Fruit fly (Drosophila melanogaster): ENCODE results near the gene CG3402.

CG3402 gene

dm6 chr3L:623556-623955 is 29.1 kb downstream of the CG3402 start (continued):
- TF ChIP-seq CG12659 (GFP tag; optimal IDR thresholded peaks at IDR 0.05) (no peak), CG9609 (GFP tag; optimal IDR thresholded peaks at IDR 0.05) (no peak), CG12299 (tag; optimal IDR thresholded peaks at IDR 0.05) (no peak), Blimp-1 (GFP tag; optimal IDR thresholded peaks at IDR 0.05) (peak; percentile 46), vnd (GFP tag; IDR thresholded peaks at IDR 0.05; ENCODE audit: partially characterized antibody) (no peak), Kr (GFP tag; optimal IDR thresholded peaks at IDR 0.05) (no peak), Ssrp (tag; optimal IDR thresholded peaks at IDR 0.05) (peak; percentile 39), ewg (GFP tag; optimal IDR thresholded peaks at IDR 0.05) (no peak), corto (GFP tag; optimal IDR thresholded peaks at IDR 0.05) (no peak), Camta (GFP tag; optimal IDR thresholded peaks at IDR 0.05) (peak; percentile 42), CkIIα-i1 (GFP tag; IDR thresholded peaks at IDR 0.05) (no peak), CG17328 (GFP tag; IDR thresholded peaks at IDR 0.05) (no peak), CG2116 (GFP tag; optimal IDR thresholded peaks at IDR 0.05) (no peak), Dad (GFP tag; optimal IDR thresholded peaks at IDR 0.05) (no peak), CG14014 (GFP tag; IDR thresholded peaks at IDR 0.05) (no peak), CG6765 (GFP tag; optimal IDR thresholded peaks at IDR 0.05) (no peak), Mrtf (GFP tag; IDR thresholded peaks at IDR 0.05) (no peak), CG4707 (GFP tag; optimal IDR thresholded peaks at IDR 0.05) (no peak), nerfin-1 (tag; optimal IDR thresholded peaks at IDR 0.05) (no peak), h (optimal IDR thresholded peaks at IDR 0.05) (no peak), CG10267 (tag; optimal IDR thresholded peaks at IDR 0.05) (peak; percentile 24), CG32532 (GFP tag; IDR thresholded peaks at IDR 0.05) (no peak), CoRest (tag; optimal IDR thresholded peaks at IDR 0.05) (peak; percentile 5), TFAM (GFP tag; optimal IDR thresholded peaks at IDR 0.05) (no peak), CG9876 (GFP tag; optimal IDR thresholded peaks at IDR 0.05) (no peak), Oaz (GFP tag; IDR thresholded peaks at IDR 0.05) (no peak), CG1603 (tag; optimal IDR thresholded peaks at IDR 0.05) (peak; percentile 64), CG1529 (GFP tag; optimal IDR thresholded peaks at IDR 0.05) (no peak), CG10431 (GFP tag; optimal IDR thresholded peaks at IDR 0.05) (no peak), chm (GFP tag; IDR thresholded peaks at IDR 0.05) (no peak), lilli (GFP tag; optimal IDR thresholded peaks at IDR 0.05) (no peak), grn (GFP tag; optimal IDR thresholded peaks at IDR 0.05) (no peak), CG4730 (GFP tag; IDR thresholded peaks at IDR 0.05) (no peak), CG12391 (tag; optimal IDR thresholded peaks at IDR 0.05) (peak; percentile 7), CG9437 (GFP tag; optimal IDR thresholded peaks at IDR 0.05) (no peak), Ets97D (GFP tag; optimal IDR thresholded peaks at IDR 0.05) (no peak), Hmr (GFP tag; optimal IDR thresholded peaks at IDR 0.05) (no peak), CG30020 (tag; optimal IDR thresholded peaks at IDR 0.05) (no peak), D19B (GFP tag; optimal IDR thresholded peaks at IDR 0.05) (no peak), CG13624 (GFP tag; optimal IDR thresholded peaks at IDR 0.05) (no peak), CG7839 (tag; optimal IDR thresholded peaks at IDR 0.05) (peak; percentile 23), BtbVII (GFP tag; optimal IDR thresholded peaks at IDR 0.05) (no peak), dysf (GFP tag; IDR thresholded peaks at IDR 0.05) (no peak), Pdp1 (GFP tag; optimal IDR thresholded peaks at IDR 0.05) (peak; percentile 14 to 21), CG14667 (GFP tag; IDR thresholded peaks at IDR 0.05) (peak; percentile 41; the same call in 1 of the 2 replicates), CG33213 (GFP tag; optimal IDR thresholded peaks at IDR 0.05) (no peak), al (GFP tag; IDR thresholded peaks at IDR 0.05) (no peak), CG31441 (GFP tag; IDR thresholded peaks at IDR 0.05) (peak; percentile 17; the same call in 1 of the 2 replicates), CG7271 (tag; optimal IDR thresholded peaks at IDR 0.05) (no peak), ind (GFP tag; optimal IDR thresholded peaks at IDR 0.05) (no peak), pnt (GFP tag; optimal IDR thresholded peaks at IDR 0.05) (no peak), CG12071 (GFP tag; optimal IDR thresholded peaks at IDR 0.05) (no peak)

Measured in whole organism, embryonic.